Fruit fly (Drosophila melanogaster) whole organism, pupa: ENCODE results near the gene CG15293.

Source experiments
- CG12605 ChIP-seq: fragments of 200-800 bp; sonication (Bioruptor generic); IDR thresholded peaks from 2 replicates; pipeline ENCODE4 v1.3.6; 2022; ENCODE audit warnings: missing biosample characterization, missing genetic modification characterization
- CG15710 ChIP-seq: fragments of 200-800 bp; sonication (Bioruptor generic); optimal IDR thresholded peaks from 2 replicates; lab custom pipeline; 2018; ENCODE audit warnings: missing biosample characterization, mild to moderate bottlenecking, missing genetic modification characterization, moderate library complexity
- CG17806 ChIP-seq: fragments of 200-800 bp; sonication (Bioruptor generic); optimal IDR thresholded peaks from 2 replicates; lab custom pipeline; 2018; ENCODE audit warnings: missing biosample characterization, mild to moderate bottlenecking, missing genetic modification characterization, moderate library complexity
- CG34367 ChIP-seq: fragments of 200-800 bp; sonication (Bioruptor generic); optimal IDR thresholded peaks from 2 replicates; lab custom pipeline; 2018; ENCODE audit warnings: missing biosample characterization, mild to moderate bottlenecking, missing genetic modification characterization
- CG4496 ChIP-seq: fragments of 200-800 bp; sonication (Bioruptor generic); IDR thresholded peaks from 3 replicates; pipeline ENCODE4 v1.3.6; 2022; ENCODE audit warnings: missing biosample characterization, missing genetic modification characterization
- CG8301 ChIP-seq: fragments of 200-800 bp; sonication (Bioruptor generic); optimal IDR thresholded peaks from 2 replicates; lab custom pipeline; 2018; ENCODE audit warnings: missing biosample characterization, mild to moderate bottlenecking, missing genetic modification characterization
- D1 ChIP-seq: fragments of 200-800 bp; sonication (Bioruptor generic); optimal IDR thresholded peaks from 2 replicates; lab custom pipeline; 2018; ENCODE audit warnings: missing biosample characterization, mild to moderate bottlenecking, missing genetic modification characterization, moderate library complexity
- Ets98B ChIP-seq: fragments of 200-800 bp; sonication (Bioruptor generic); IDR thresholded peaks from 2 replicates; pipeline ENCODE4 v1.3.6; 2022; ENCODE audit warnings: missing biosample characterization, missing genetic modification characterization
- Snoo ChIP-seq: fragments of 200-800 bp; sonication (Bioruptor generic); optimal IDR thresholded peaks from 3 replicates; lab custom pipeline; 2017; ENCODE audit warnings: missing biosample characterization, mild to moderate bottlenecking, missing genetic modification characterization, inconsistent platforms
- fd96Ca ChIP-seq: fragments of 200-800 bp; sonication (Bioruptor generic); IDR thresholded peaks from 3 replicates; pipeline ENCODE4 v1.3.6; 2022; ENCODE audit warnings: missing biosample characterization, missing genetic modification characterization

DNA sequence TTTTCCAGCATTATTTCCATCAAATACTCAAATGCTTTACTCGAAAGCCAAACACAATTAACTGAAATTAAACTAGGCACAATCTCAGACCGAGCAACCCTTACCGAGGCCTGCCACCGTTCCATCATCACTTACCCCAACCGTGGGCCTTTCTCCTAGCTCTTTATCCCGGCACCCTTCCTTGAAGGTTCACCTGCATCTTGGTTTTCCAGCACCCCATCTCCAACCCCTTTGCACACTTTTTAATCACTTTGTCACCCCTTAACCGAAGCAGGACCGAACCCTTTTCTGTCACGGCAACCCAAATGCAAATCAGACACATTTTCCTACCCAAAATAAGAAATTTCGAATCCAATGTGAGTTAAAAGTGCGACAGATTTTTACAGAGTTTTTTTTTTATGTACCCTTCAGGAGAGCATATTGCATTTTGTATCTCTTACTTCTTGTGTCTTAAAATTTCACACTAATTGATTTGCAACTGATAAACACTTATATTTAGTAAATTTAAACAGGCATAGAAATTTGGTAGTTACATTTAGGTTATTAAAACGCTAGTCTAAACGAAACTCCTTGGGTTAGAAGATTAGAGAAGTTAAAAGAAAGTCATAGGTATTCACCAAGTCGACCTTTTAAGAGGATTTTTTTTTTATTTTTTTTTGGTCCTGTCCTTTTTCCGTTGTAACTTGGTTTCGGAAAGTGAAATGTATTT is 11.6 kb upstream of the CG15293 start:
- TF ChIP-seq CG15710 (tag; lab: Kevin White, UChicago), result no peak
- TF ChIP-seq CG34367 (tag; lab: Kevin White, UChicago), result no peak
- TF ChIP-seq CG12605, result no peak
- TF ChIP-seq Ets98B (GFP tag; lab: Robert Waterston, UW), result no peak
- TF ChIP-seq CG8301 (tag; lab: Kevin White, UChicago), result no peak
- TF ChIP-seq D1 (tag; lab: Kevin White, UChicago), result no peak
- TF ChIP-seq Snoo (tag; lab: Kevin White, UChicago), result no peak
- no peak for TF ChIP-seq fd96Ca (GFP tag; lab: Robert Waterston, UW)
- TF ChIP-seq CG4496 (GFP tag; lab: Robert Waterston, UW), result no peak
- no peak for TF ChIP-seq CG17806 (tag; lab: Kevin White, UChicago)
